Worm (Caenorhabditis elegans): Measurements from ENCODE around the gene dpm-3.

ce11 chrIV:12376021-12376420, 15.4 kb upstream of the dpm-3 start, which contains the start of gene atz-1:
- no peak for TF ChIP-seq nhr-76 (tag; optimal IDR thresholded peaks at IDR 0.05)
- TF ChIP-seq elt-1 (tag; optimal IDR thresholded peaks at IDR 0.05; ENCODE audit: borderline replicate concordance, insufficient read depth): no peak
- TF ChIP-seq M03D4.4 (tag; optimal IDR thresholded peaks at IDR 0.05): no peak
- no peak for TF ChIP-seq mep-1 (tag; optimal IDR thresholded peaks at IDR 0.05)
- no peak for TF ChIP-seq ham-2 (GFP tag; optimal IDR thresholded peaks at IDR 0.05)
- TF ChIP-seq lin-32 (GFP tag; optimal IDR thresholded peaks at IDR 0.05): no peak
- TF ChIP-seq ztf-11 (tag; optimal IDR thresholded peaks at IDR 0.05): no peak
- TF ChIP-seq snpc-4 (tag; optimal IDR thresholded peaks at IDR 0.05): no peak
- TF ChIP-seq elt-3 (tag; optimal IDR thresholded peaks at IDR 0.05): no peak
- TF ChIP-seq unc-39 (tag; optimal IDR thresholded peaks at IDR 0.05): no peak
- TF ChIP-seq nhr-28 (tag; optimal IDR thresholded peaks at IDR 0.05): no peak
- no peak for TF ChIP-seq pha-4 (tag; optimal IDR thresholded peaks at IDR 0.05)
- no peak for TF ChIP-seq ces-1 (GFP tag; optimal IDR thresholded peaks at IDR 0.05)
- TF ChIP-seq blmp-1 (tag; optimal IDR thresholded peaks at IDR 0.05): no peak
